Worm (Caenorhabditis elegans): ENCODE results near the gene Y15E3A.4.

Y15E3A.4 gene

ce11 chrX:15330664-15331063, at the start of gene Y15E3A.4:
TSS of gene Y15E3A.4 (plus strand) at chrX:15330964.
- no peak for TF ChIP-seq unc-62 (GFP tag; optimal IDR thresholded peaks at IDR 0.05)

ce11 chrX:15281248-15281647, 49.5 kb upstream of the Y15E3A.4 start:
- no peak for TF ChIP-seq unc-62 (GFP tag; optimal IDR thresholded peaks at IDR 0.05)

ce11 chrX:15283740-15284139, 47.0 kb upstream of the Y15E3A.4 start, which contains the start of gene jud-4:
TSS of gene jud-4 (plus strand) at chrX:15284115.
- TF ChIP-seq unc-62 (GFP tag; optimal IDR thresholded peaks at IDR 0.05), result no peak

ce11 chrX:15285554-15285953, 45.2 kb upstream of the Y15E3A.4 start:
- TF ChIP-seq unc-62 (GFP tag; optimal IDR thresholded peaks at IDR 0.05), result no peak

ce11 chrX:15297396-15297827, 33.4 kb upstream of the Y15E3A.4 start:
- TF ChIP-seq unc-62 (GFP tag; optimal IDR thresholded peaks at IDR 0.05), result no peak

- TF ChIP-seq unc-62 (GFP tag; optimal IDR thresholded peaks at IDR 0.05), result no peak
These were observed 30.8 kb upstream of the Y15E3A.4 start for ce11 chrX:15300002-15300401.

- TF ChIP-seq unc-62 (GFP tag; optimal IDR thresholded peaks at IDR 0.05), result no peak
These were observed 27.9 kb upstream of the Y15E3A.4 start, which contains the start of gene ser-2 for ce11 chrX:15302863-15303262. TSS of gene ser-2 (minus strand) at chrX:15302963.

- no peak for TF ChIP-seq unc-62 (GFP tag; optimal IDR thresholded peaks at IDR 0.05)
These were observed 23.1 kb upstream of the Y15E3A.4 start for ce11 chrX:15307677-15308076.

- no peak for TF ChIP-seq unc-62 (GFP tag; optimal IDR thresholded peaks at IDR 0.05)
These were observed 22.1 kb upstream of the Y15E3A.4 start for ce11 chrX:15308685-15309084.

- no peak for TF ChIP-seq unc-62 (GFP tag; optimal IDR thresholded peaks at IDR 0.05)
These were observed 21.6 kb upstream of the Y15E3A.4 start, which contains the start of gene nhr-91 for ce11 chrX:15309138-15309537. TSS of gene nhr-91 (plus strand) at chrX:15309369.

- TF ChIP-seq unc-62 (GFP tag; optimal IDR thresholded peaks at IDR 0.05), result no peak
These were observed 20.4 kb upstream of the Y15E3A.4 start for ce11 chrX:15310330-15310776.

- no peak for TF ChIP-seq unc-62 (GFP tag; optimal IDR thresholded peaks at IDR 0.05)
These were observed 19.8 kb upstream of the Y15E3A.4 start for ce11 chrX:15310986-15311385.

ce11 chrX:15312073-15312472, 18.7 kb upstream of the Y15E3A.4 start:
- no peak for TF ChIP-seq unc-62 (GFP tag; optimal IDR thresholded peaks at IDR 0.05)

ce11 chrX:15312681-15313080, 18.1 kb upstream of the Y15E3A.4 start:
- TF ChIP-seq unc-62 (GFP tag; optimal IDR thresholded peaks at IDR 0.05), result no peak

ce11 chrX:15317146-15317545, 13.6 kb upstream of the Y15E3A.4 start, which contains the start of gene glb-28:
TSS of gene glb-28 (minus strand) at chrX:15317246.
- no peak for TF ChIP-seq unc-62 (GFP tag; optimal IDR thresholded peaks at IDR 0.05)

- no peak for TF ChIP-seq unc-62 (GFP tag; optimal IDR thresholded peaks at IDR 0.05)
These were observed 9.5 kb upstream of the Y15E3A.4 start for ce11 chrX:15321217-15321616.

ce11 chrX:15321791-15322190, 9.0 kb upstream of the Y15E3A.4 start:
- no peak for TF ChIP-seq unc-62 (GFP tag; optimal IDR thresholded peaks at IDR 0.05)

ce11 chrX:15325709-15326108, 5.1 kb upstream of the Y15E3A.4 start, which contains the start of gene Y15E3A.3:
TSS of gene Y15E3A.3 (minus strand) at chrX:15325809.
- TF ChIP-seq unc-62 (GFP tag; optimal IDR thresholded peaks at IDR 0.05), result no peak

Data from whole organism, dauer.